Fruit fly (Drosophila melanogaster) whole organism, embryonic: ENCODE measurements around the gene CG43672.

ENCODE experiments used
- B-H1 ChIP-seq: fragments of 200-800 bp; sonication (Bioruptor generic); IDR thresholded peaks from 3 replicates; pipeline ENCODE4 v1.3.6; 2022; ENCODE audit warnings: missing biosample characterization, missing genetic modification characterization
- Bgb ChIP-seq: fragments of 200-800 bp; sonication (Bioruptor generic); IDR thresholded peaks from 2 replicates; pipeline ENCODE4 v1.3.6; 2022; ENCODE audit warnings: missing biosample characterization, missing genetic modification characterization; ENCODE audit not compliant: partially characterized antibody
- CG10274 ChIP-seq: fragments of 200-800 bp; sonication (Bioruptor generic); optimal IDR thresholded peaks from 3 replicates; lab custom pipeline; 2017; ENCODE audit warnings: missing biosample characterization, mild to moderate bottlenecking, missing genetic modification characterization
- CG11398 ChIP-seq: fragments of 200-800 bp; sonication (Bioruptor generic); optimal IDR thresholded peaks from 2 replicates; lab custom pipeline; 2016; ENCODE audit warnings: missing biosample characterization, missing genetic modification characterization
- CG12071 ChIP-seq: fragments of 200-800 bp; sonication (Bioruptor generic); optimal IDR thresholded peaks from 3 replicates; lab custom pipeline; 2018; ENCODE audit warnings: missing biosample characterization, mild to moderate bottlenecking, missing genetic modification characterization
- CG12219 ChIP-seq: fragments of 200-800 bp; sonication (Bioruptor generic); optimal IDR thresholded peaks from 3 replicates; lab custom pipeline; 2018; ENCODE audit warnings: missing biosample characterization, mild to moderate bottlenecking, missing genetic modification characterization
- CG15601 ChIP-seq: fragments of 200-800 bp; sonication (Bioruptor generic); optimal IDR thresholded peaks from 3 replicates; lab custom pipeline; 2019; ENCODE audit warnings: missing biosample characterization, mild to moderate bottlenecking, missing genetic modification characterization, moderate library complexity
- CG17385 ChIP-seq: fragments of 200-800 bp; sonication (Bioruptor generic); optimal IDR thresholded peaks from 3 replicates; lab custom pipeline; 2018; ENCODE audit warnings: missing biosample characterization, mild to moderate bottlenecking, missing genetic modification characterization
- CG17612 ChIP-seq: fragments of 200-800 bp; sonication (Bioruptor generic); IDR thresholded peaks from 2 replicates; pipeline ENCODE4 v1.3.6; 2022; ENCODE audit warnings: missing biosample characterization, missing genetic modification characterization
- CG17802 ChIP-seq: fragments of 200-800 bp; sonication (Bioruptor generic); optimal IDR thresholded peaks from 2 replicates; lab custom pipeline; 2018; ENCODE audit warnings: missing biosample characterization, mild to moderate bottlenecking, missing genetic modification characterization, moderate library complexity
- CG30403 ChIP-seq: fragments of 200-800 bp; sonication (Bioruptor generic); optimal IDR thresholded peaks from 3 replicates; lab custom pipeline; 2016; ENCODE audit warnings: missing biosample characterization, missing genetic modification characterization
- CG3065 ChIP-seq: fragments of 200-800 bp; sonication (Bioruptor generic); optimal IDR thresholded peaks from 2 replicates; lab custom pipeline; 2016; ENCODE audit warnings: missing biosample characterization, missing genetic modification characterization
- CG3281 ChIP-seq: fragments of 200-800 bp; sonication (Bioruptor generic); optimal IDR thresholded peaks from 3 replicates; lab custom pipeline; 2017; ENCODE audit warnings: missing biosample characterization, mild to moderate bottlenecking, missing genetic modification characterization
- CG33213 ChIP-seq: fragments of 200-800 bp; sonication (Bioruptor generic); optimal IDR thresholded peaks from 3 replicates; lab custom pipeline; 2016; ENCODE audit warnings: missing biosample characterization, missing genetic modification characterization
- CG4282 ChIP-seq: fragments of 200-800 bp; sonication (Bioruptor generic); optimal IDR thresholded peaks from 2 replicates; lab custom pipeline; 2016; ENCODE audit warnings: missing biosample characterization, missing genetic modification characterization
- CG4424 ChIP-seq: fragments of 200-800 bp; sonication (Bioruptor generic); optimal IDR thresholded peaks from 3 replicates; lab custom pipeline; 2016; ENCODE audit warnings: missing biosample characterization, missing genetic modification characterization
- CG6854 ChIP-seq: fragments of 200-800 bp; sonication (Bioruptor generic); optimal IDR thresholded peaks from 3 replicates; lab custom pipeline; 2017; ENCODE audit warnings: missing biosample characterization, mild to moderate bottlenecking, missing genetic modification characterization
- CG7928 ChIP-seq: fragments of 200-800 bp; sonication (Bioruptor generic); optimal IDR thresholded peaks from 2 replicates; lab custom pipeline; 2017; ENCODE audit warnings: missing biosample characterization, mild to moderate bottlenecking, missing genetic modification characterization
- CG8944 ChIP-seq: fragments of 200-800 bp; sonication (Bioruptor generic); optimal IDR thresholded peaks from 3 replicates; lab custom pipeline; 2016; ENCODE audit warnings: missing biosample characterization, missing genetic modification characterization
- Dbx ChIP-seq: fragments of 200-800 bp; sonication (Bioruptor generic); IDR thresholded peaks from 3 replicates; pipeline ENCODE4 v1.3.6; 2022; ENCODE audit warnings: missing biosample characterization, missing genetic modification characterization
- Dfd ChIP-seq, 2 experiments: fragments of >200 bp; optimal IDR thresholded peaks; 2 replicates each; lab custom pipeline; 2017; ENCODE audit warnings: missing biosample characterization in 2 of 2, missing genetic modification characterization in 2 of 2
- H2.0 ChIP-seq: fragments of 200-800 bp; sonication (Bioruptor generic); IDR thresholded peaks from 2 replicates; pipeline ENCODE4 v1.3.6; 2022; ENCODE audit warnings: missing biosample characterization, missing genetic modification characterization
- HLHmδ ChIP-seq: fragments of 200-800 bp; sonication (Bioruptor generic); optimal IDR thresholded peaks from 2 replicates; lab custom pipeline; 2018; ENCODE audit warnings: missing biosample characterization, mild to moderate bottlenecking, missing genetic modification characterization, moderate library complexity
- Mad ChIP-seq: fragments of 200-800 bp; sonication (Bioruptor generic); optimal IDR thresholded peaks from 2 replicates; lab custom pipeline; 2016; ENCODE audit warnings: missing biosample characterization, missing genetic modification characterization
- Neu2 ChIP-seq: fragments of 200-800 bp; sonication (Bioruptor generic); optimal IDR thresholded peaks from 3 replicates; lab custom pipeline; 2016; ENCODE audit warnings: missing biosample characterization, missing genetic modification characterization, borderline replicate concordance
- Oaz ChIP-seq: fragments of 200-800 bp; sonication (Bioruptor generic); IDR thresholded peaks from 2 replicates; pipeline ENCODE4 v1.3.6; 2022; ENCODE audit warnings: missing biosample characterization, missing genetic modification characterization
- Optix ChIP-seq: fragments of 200-800 bp; sonication (Bioruptor generic); IDR thresholded peaks from 3 replicates; pipeline ENCODE4 v1.3.6; 2022; ENCODE audit warnings: missing biosample characterization, missing genetic modification characterization
- Ssrp ChIP-seq: fragments of 200-800 bp; sonication (Bioruptor generic); optimal IDR thresholded peaks from 2 replicates; lab custom pipeline; 2018; ENCODE audit warnings: missing biosample characterization, mild to moderate bottlenecking, missing genetic modification characterization, moderate library complexity
- YL-1 ChIP-seq: fragments of 200-800 bp; sonication (Bioruptor generic); optimal IDR thresholded peaks from 3 replicates; lab custom pipeline; 2017; ENCODE audit warnings: missing biosample characterization, mild to moderate bottlenecking, missing genetic modification characterization
- ac ChIP-seq: fragments of 200-800 bp; sonication (Bioruptor generic); optimal IDR thresholded peaks from 3 replicates; lab custom pipeline; 2017; ENCODE audit warnings: missing biosample characterization, mild to moderate bottlenecking, missing genetic modification characterization
- al ChIP-seq: fragments of 200-800 bp; sonication (Bioruptor generic); IDR thresholded peaks from 2 replicates; pipeline ENCODE4 v1.3.6; 2022; ENCODE audit warnings: missing biosample characterization, missing genetic modification characterization
- ara ChIP-seq: fragments of 200-800 bp; sonication (Bioruptor generic); IDR thresholded peaks from 2 replicates; pipeline ENCODE4 v1.3.6; 2022; ENCODE audit warnings: missing biosample characterization, missing genetic modification characterization
- chn ChIP-seq: fragments of 200-800 bp; sonication (Bioruptor generic); optimal IDR thresholded peaks from 2 replicates; lab custom pipeline; 2016; ENCODE audit warnings: missing biosample characterization, missing genetic modification characterization
- dpn ChIP-seq, 2 experiments: fragments of 200-800 bp; sonication (Bioruptor generic); optimal IDR thresholded peaks; 3 replicates each; lab custom pipeline; 2016; ENCODE audit warnings: missing biosample characterization in 2 of 2, missing genetic modification characterization in 2 of 2
- en ChIP-seq: fragments of 200-800 bp; sonication (Bioruptor generic); optimal IDR thresholded peaks from 2 replicates; lab custom pipeline; 2016; ENCODE audit warnings: missing biosample characterization, missing genetic modification characterization
- h ChIP-seq: fragments of >200 bp; optimal IDR thresholded peaks from 2 replicates; lab custom pipeline; 2017
- kni ChIP-seq: fragments of 200-800 bp; sonication (Bioruptor generic); optimal IDR thresholded peaks from 3 replicates; lab custom pipeline; 2017; ENCODE audit warnings: mild to moderate bottlenecking, missing biosample characterization, missing genetic modification reagents, missing genetic modification characterization
- knrl ChIP-seq: fragments of 200-800 bp; sonication (Bioruptor generic); IDR thresholded peaks from 3 replicates; pipeline ENCODE4 v1.3.6; 2022; ENCODE audit warnings: missing biosample characterization, missing genetic modification characterization; ENCODE audit not compliant: partially characterized antibody
- nau ChIP-seq: fragments of 200-800 bp; sonication (Bioruptor generic); optimal IDR thresholded peaks from 3 replicates; lab custom pipeline; 2017; ENCODE audit warnings: missing biosample characterization, mild to moderate bottlenecking, missing genetic modification characterization, missing genetic modification reagents
- nom ChIP-seq: fragments of 200-800 bp; sonication (Bioruptor generic); optimal IDR thresholded peaks from 2 replicates; lab custom pipeline; 2017; ENCODE audit warnings: missing biosample characterization, missing genetic modification characterization, mild to moderate bottlenecking, moderate library complexity, missing genetic modification reagents
- phol ChIP-seq: fragments of 200-800 bp; sonication (Bioruptor generic); optimal IDR thresholded peaks from 3 replicates; lab custom pipeline; 2018; ENCODE audit warnings: missing biosample characterization, mild to moderate bottlenecking, missing genetic modification characterization, moderate library complexity
- pita ChIP-seq: fragments of 200-800 bp; sonication (Bioruptor generic); optimal IDR thresholded peaks from 2 replicates; lab custom pipeline; 2017; ENCODE audit warnings: missing biosample characterization, mild to moderate bottlenecking, missing genetic modification characterization
- psq ChIP-seq: fragments of 200-800 bp; sonication (Bioruptor generic); optimal IDR thresholded peaks from 2 replicates; lab custom pipeline; 2017; ENCODE audit warnings: missing biosample characterization, missing genetic modification characterization
- sd ChIP-seq: fragments of 200-800 bp; sonication (Bioruptor generic); optimal IDR thresholded peaks from 3 replicates; lab custom pipeline; 2018; ENCODE audit warnings: missing biosample characterization, mild to moderate bottlenecking, missing genetic modification characterization, moderate library complexity
- sim ChIP-seq: fragments of 200-800 bp; sonication (Bioruptor generic); IDR thresholded peaks from 2 replicates; pipeline ENCODE4 v1.3.6; 2022; ENCODE audit warnings: missing biosample characterization, missing genetic modification characterization
- tap ChIP-seq: fragments of 200-800 bp; optimal IDR thresholded peaks from 3 replicates; lab custom pipeline; 2019; ENCODE audit warnings: missing biosample characterization, mild to moderate bottlenecking, missing genetic modification characterization, moderate library complexity
- trh ChIP-seq: fragments of 200-800 bp; sonication (Bioruptor generic); optimal IDR thresholded peaks from 2 replicates; lab custom pipeline; 2016; ENCODE audit warnings: missing biosample characterization, missing genetic modification characterization
- unc-4 ChIP-seq: fragments of 200-800 bp; sonication (Bioruptor generic); IDR thresholded peaks from 2 replicates; pipeline ENCODE4 v1.3.6; 2022; ENCODE audit warnings: missing biosample characterization, missing genetic modification characterization; ENCODE audit not compliant: partially characterized antibody
- wor ChIP-seq: fragments of 200-800 bp; sonication (Bioruptor generic); IDR thresholded peaks from 2 replicates; pipeline ENCODE4 v1.3.6; 2022; ENCODE audit warnings: missing biosample characterization, missing genetic modification characterization
- yki ChIP-seq: fragments of >200 bp; optimal IDR thresholded peaks from 3 replicates; lab custom pipeline; 2018

Gene CG43672

DNA sequence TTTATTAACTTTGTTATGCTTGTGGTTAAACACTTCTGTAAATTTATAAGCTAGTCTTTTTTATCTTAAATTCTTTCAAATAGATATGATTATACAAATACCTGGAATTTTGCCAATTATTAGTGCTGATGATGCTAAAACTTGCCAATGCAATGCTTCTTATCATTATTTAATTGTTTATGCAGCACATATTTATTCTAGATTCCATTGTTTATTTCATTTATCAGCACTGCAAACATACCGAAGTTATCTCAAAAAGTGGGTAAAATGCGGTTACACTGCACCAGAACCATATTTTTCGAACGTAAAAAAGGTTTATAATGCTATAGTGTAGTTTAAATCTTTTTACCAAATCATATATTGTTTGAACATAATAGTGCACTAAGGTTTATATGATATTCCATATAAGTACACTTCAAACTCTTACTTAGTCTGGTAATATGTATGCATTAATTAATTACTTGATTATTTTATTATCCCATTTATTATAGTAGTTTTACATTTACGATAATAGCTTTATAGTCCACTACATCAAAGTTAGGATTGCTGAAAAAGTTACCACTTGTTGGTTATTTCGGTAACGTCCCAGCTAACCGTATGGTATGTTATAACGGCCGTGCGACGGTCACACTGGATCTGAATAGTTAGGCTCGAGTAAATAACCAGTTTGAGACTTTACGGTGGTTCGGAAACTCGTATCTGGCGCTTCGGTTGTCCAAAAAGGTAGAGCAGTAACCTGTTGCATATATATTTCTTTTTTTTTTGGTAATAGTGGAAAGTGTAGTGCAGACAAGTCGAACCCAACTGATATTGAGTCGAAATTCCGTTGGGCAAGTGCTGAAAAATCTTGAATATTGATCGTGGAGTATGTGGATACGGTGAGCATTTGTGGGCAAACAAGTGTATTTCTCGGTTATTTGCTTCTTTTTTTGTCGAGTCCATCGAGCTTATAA, 15.7 kb downstream of the CG43672 start, which contains the start of gene Rhp (continued):
- TF ChIP-seq CG6854 (GFP tag; lab: Kevin White, UChicago) (no peak), CG30403 (GFP tag; lab: Kevin White, UChicago) (no peak), Neu2 (GFP tag; lab: Kevin White, UChicago) (no peak), CG33213 (GFP tag; lab: Kevin White, UChicago) (no peak), sd (tag; lab: Kevin White, UChicago) (no peak), CG12219 (GFP tag; lab: Kevin White, UChicago) (peak; percentile 41), h (lab: Kevin White, UChicago) (no peak), kni (GFP tag; lab: Kevin White, UChicago) (peak; percentile 17), Optix (GFP tag; lab: Robert Waterston, UW) (no peak), B-H1 (GFP tag; lab: Robert Waterston, UW) (no peak; the same call in 2 of the 3 replicates), CG8944 (GFP tag; lab: Kevin White, UChicago) (no peak), Bgb (GFP tag; lab: Robert Waterston, UW) (peak; percentile 55; the same call in 1 of the 2 replicates), knrl (no peak), yki (lab: Kevin White, UChicago) (no peak), CG17385 (GFP tag; lab: Kevin White, UChicago) (peak; percentile 44), YL-1 (peak; percentile 43), unc-4 (GFP tag; lab: Robert Waterston, UW) (no peak), phol (tag; lab: Kevin White, UChicago) (no peak), CG4424 (peak; percentile 5), psq (GFP tag; lab: Kevin White, UChicago) (no peak), sim (GFP tag; lab: Robert Waterston, UW) (no peak), nau (no peak), H2.0 (no peak), wor (GFP tag; lab: Robert Waterston, UW) (no peak), Oaz (GFP tag; lab: Robert Waterston, UW) (no peak), CG11398 (GFP tag; lab: Kevin White, UChicago) (no peak), CG4282 (no peak), al (GFP tag; lab: Robert Waterston, UW) (no peak), Dfd (GFP tag; optimal IDR thresholded peaks at IDR 0.05; lab: Kevin White, UChicago) (no peak), chn (no peak), Ssrp (tag; lab: Kevin White, UChicago) (no peak), CG17802 (tag; lab: Kevin White, UChicago) (no peak), CG10274 (GFP tag; lab: Kevin White, UChicago) (no peak), nom (peak; percentile 90), CG12071 (GFP tag; lab: Kevin White, UChicago) (peak; percentile 69), CG3065 (no peak), HLHmδ (peak; percentile 5), CG17612 (GFP tag; lab: Robert Waterston, UW) (no peak), ara (GFP tag; lab: Robert Waterston, UW) (no peak), dpn (GFP tag; optimal IDR thresholded peaks at IDR 0.05; lab: Kevin White, UChicago) (no peak), Mad (GFP tag; lab: Kevin White, UChicago) (no peak), Dbx (GFP tag; lab: Robert Waterston, UW) (no peak), en (GFP tag; lab: Kevin White, UChicago) (no peak), CG3281 (GFP tag; lab: Kevin White, UChicago) (peak; percentile 16), CG15601 (tag; lab: Kevin White, UChicago) (peak; percentile 76), trh (no peak), pita (GFP tag; lab: Kevin White, UChicago) (no peak), CG7928 (GFP tag; lab: Kevin White, UChicago) (no peak), tap (tag; lab: Kevin White, UChicago) (peak; percentile 69), ac (GFP tag; lab: Kevin White, UChicago) (peak; percentile 19)
